Worm (Caenorhabditis elegans) whole organism, L2 larva: ENCODE results near the gene Y55F3C.10.

Experiments used
- egl-27 ChIP-seq: sonication (generic microtip); optimal IDR thresholded peaks from 3 replicates; lab custom pipeline; 2017; ENCODE audit warnings: missing biosample characterization, missing genetic modification reagents, missing genetic modification characterization
- mab-5 ChIP-seq: fragments of 150-350 bp; optimal IDR thresholded peaks from 2 replicates; lab custom pipeline; 2014; ENCODE audit warnings: missing biosample characterization, missing genetic modification characterization
- nhr-237 ChIP-seq: fragments of 150-350 bp; optimal IDR thresholded peaks from 2 replicates; lab custom pipeline; 2014; ENCODE audit warnings: missing biosample characterization, missing genetic modification characterization
- unc-62 ChIP-seq: fragments of 150-350 bp; optimal IDR thresholded peaks from 2 replicates; lab custom pipeline; 2014; ENCODE audit warnings: missing biosample characterization, missing genetic modification reagents, missing genetic modification characterization

ce11 chrIV:746333-746732 is 27.1 kb upstream of the Y55F3C.10 start:
- TF ChIP-seq unc-62 (GFP tag; lab: Kevin White, UChicago) (no peak), egl-27 (tag; lab: Kevin White, UChicago) (no peak), nhr-237 (tag; lab: Kevin White, UChicago) (no peak), mab-5 (no peak)
